Worm (Caenorhabditis elegans): ENCODE data around the gene srbc-45.

The srbc-45 gene

DNA sequence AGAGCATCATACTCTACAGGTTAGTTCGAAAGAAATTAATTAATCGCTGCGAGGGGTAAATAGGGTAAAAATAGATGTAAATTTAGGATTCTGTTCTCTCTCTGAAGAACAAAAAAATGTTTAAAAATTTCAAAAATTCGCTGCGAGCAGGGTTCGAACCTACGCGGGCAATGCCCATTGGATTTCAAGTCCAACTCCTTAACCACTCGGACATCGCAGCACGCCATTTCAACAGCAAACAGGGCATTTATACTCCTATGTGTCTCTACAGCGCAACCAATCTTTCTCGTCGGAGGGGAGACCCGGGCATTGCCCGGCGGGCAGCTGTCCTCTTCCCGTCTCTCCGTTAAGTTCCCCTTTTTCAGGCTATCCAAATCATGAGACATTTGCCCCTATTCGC lies 23.1 kb upstream of the srbc-45 start (continued):
- TF ChIP-seq fkh-4 (tag; optimal IDR thresholded peaks at IDR 0.05; ENCODE audit: borderline replicate concordance): no peak
- TF ChIP-seq nhr-11 (tag; optimal IDR thresholded peaks at IDR 0.05): no peak
- no peak for TF ChIP-seq pqm-1 (tag; optimal IDR thresholded peaks at IDR 0.05)
- peak; percentile 53 for TF ChIP-seq rnt-1 (tag; optimal IDR thresholded peaks at IDR 0.05)
- TF ChIP-seq hlh-4 (tag; optimal IDR thresholded peaks at IDR 0.05): no peak
- no peak for TF ChIP-seq lin-13 (GFP tag; optimal IDR thresholded peaks at IDR 0.05)
- TF ChIP-seq vab-15 (tag; optimal IDR thresholded peaks at IDR 0.05): peak; percentile 38
- TF ChIP-seq unc-86 (tag; optimal IDR thresholded peaks at IDR 0.05): no peak
- peak; percentile 49 for TF ChIP-seq nhr-20 (tag; optimal IDR thresholded peaks at IDR 0.05)
- peak; percentile 36 for TF ChIP-seq swsn-7 (tag; optimal IDR thresholded peaks at IDR 0.05)
- no peak for TF ChIP-seq grh-1 (GFP tag; IDR thresholded peaks at IDR 0.05)
- TF ChIP-seq dpl-1 (GFP tag; optimal IDR thresholded peaks at IDR 0.05): peak; percentile 3 to 44 (median 43)
- TF ChIP-seq lin-14 (GFP tag; optimal IDR thresholded peaks at IDR 0.05): peak; percentile 38
- TF ChIP-seq nhr-90 (tag; optimal IDR thresholded peaks at IDR 0.05; ENCODE audit: poor library complexity): peak; percentile 42
- no peak for TF ChIP-seq jun-1 (tag; optimal IDR thresholded peaks at IDR 0.05)
- no peak for TF ChIP-seq egl-27 (tag; optimal IDR thresholded peaks at IDR 0.05)
- TF ChIP-seq snpc-4 (tag; optimal IDR thresholded peaks at IDR 0.05): no peak
- no peak for TF ChIP-seq unc-62 (GFP tag; optimal IDR thresholded peaks at IDR 0.05)
- TF ChIP-seq mef-2 (tag; optimal IDR thresholded peaks at IDR 0.05): no peak
- TF ChIP-seq ets-5 (GFP tag; IDR thresholded peaks at IDR 0.05): no peak
- no peak for TF ChIP-seq Y116A8C.19 (tag; optimal IDR thresholded peaks at IDR 0.05; ENCODE audit: borderline replicate concordance)
- TF ChIP-seq elt-2 (tag; optimal IDR thresholded peaks at IDR 0.05): no peak
- peak; percentile 14 for TF ChIP-seq tbx-2 (tag; optimal IDR thresholded peaks at IDR 0.05)
- TF ChIP-seq blmp-1 (tag; optimal IDR thresholded peaks at IDR 0.05): no peak
- TF ChIP-seq aha-1 (tag; optimal IDR thresholded peaks at IDR 0.05): no peak
- TF ChIP-seq fkh-8 (tag; optimal IDR thresholded peaks at IDR 0.05): peak; percentile 30
- peak; percentile 9 for TF ChIP-seq lir-3 (tag; optimal IDR thresholded peaks at IDR 0.05; ENCODE audit: poor library complexity)
- TF ChIP-seq skn-1 (tag; optimal IDR thresholded peaks at IDR 0.05): no peak
- peak; percentile 30 for TF ChIP-seq dsc-1 (tag; optimal IDR thresholded peaks at IDR 0.05)
- TF ChIP-seq unc-30 (tag; optimal IDR thresholded peaks at IDR 0.05): no peak
- TF ChIP-seq nhr-237 (tag; optimal IDR thresholded peaks at IDR 0.05): no peak
- TF ChIP-seq ceh-90 (tag; optimal IDR thresholded peaks at IDR 0.05): no peak
- TF ChIP-seq nhr-28 (tag; optimal IDR thresholded peaks at IDR 0.05): no peak
- TF ChIP-seq sptf-1 (tag; optimal IDR thresholded peaks at IDR 0.05): no peak
- peak; percentile 27 to 68 for TF ChIP-seq lsy-2 (tag; optimal IDR thresholded peaks at IDR 0.05)
- TF ChIP-seq fkh-10 (GFP tag; optimal IDR thresholded peaks at IDR 0.05): no peak
- peak; percentile 35 to 51 for TF ChIP-seq efl-1 (optimal IDR thresholded peaks at IDR 0.05)
- TF ChIP-seq efl-1 (GFP tag; optimal IDR thresholded peaks at IDR 0.05 in 1 of 2): peak; percentile 41 to 93
- peak in 1 of 6 experiments; percentile 23 for TF ChIP-seq elt-3 (tag; optimal IDR thresholded peaks at IDR 0.05)
- no peak for TF ChIP-seq lin-39 (tag; optimal IDR thresholded peaks at IDR 0.05)
- no peak for TF ChIP-seq nhr-84 (tag; optimal IDR thresholded peaks at IDR 0.05)
- TF ChIP-seq sup-37 (GFP tag; optimal IDR thresholded peaks at IDR 0.05): no peak

DNA sequence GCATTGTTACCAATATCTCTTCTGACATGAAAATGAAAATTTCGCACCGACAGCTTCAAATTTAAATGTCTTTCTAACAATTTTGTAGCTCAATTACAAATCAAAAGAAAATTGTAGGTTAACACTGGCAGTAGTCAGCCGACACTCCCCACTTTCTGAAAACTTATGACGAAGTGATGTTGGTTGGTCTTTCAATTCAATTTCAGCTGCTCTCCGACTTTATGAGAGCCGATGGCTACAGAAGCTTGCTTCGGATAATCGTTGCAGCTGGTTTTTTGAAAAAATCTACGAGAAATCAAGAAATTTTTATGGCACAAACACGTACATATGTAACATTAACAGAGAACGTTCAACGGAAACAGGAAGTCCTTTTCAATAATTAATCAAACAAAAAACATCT lies 18.5 kb upstream of the srbc-45 start, which contains the start of gene sre-20:
sre-20 (minus strand) TSS at position 101 of the 400 bp plus-strand sequence.
- TF ChIP-seq pax-3 (tag; optimal IDR thresholded peaks at IDR 0.05) (peak; percentile 41), nhr-47 (tag; optimal IDR thresholded peaks at IDR 0.05) (no peak), fkh-4 (tag; optimal IDR thresholded peaks at IDR 0.05; ENCODE audit: borderline replicate concordance) (no peak), nhr-71 (tag; optimal IDR thresholded peaks at IDR 0.05) (no peak), aha-1 (tag; optimal IDR thresholded peaks at IDR 0.05) (no peak), hlh-17 (GFP tag; optimal IDR thresholded peaks at IDR 0.05; ENCODE audit: borderline replicate concordance) (no peak), unc-98 (GFP tag; IDR thresholded peaks at IDR 0.05) (no peak), fkh-8 (tag; optimal IDR thresholded peaks at IDR 0.05) (peak; percentile 7), lsy-2 (tag; optimal IDR thresholded peaks at IDR 0.05) (no peak), dsc-1 (tag; optimal IDR thresholded peaks at IDR 0.05) (no peak), dpl-1 (GFP tag; optimal IDR thresholded peaks at IDR 0.05) (no peak), grh-1 (GFP tag; IDR thresholded peaks at IDR 0.05) (no peak), mef-2 (tag; optimal IDR thresholded peaks at IDR 0.05) (no peak), lin-13 (GFP tag; optimal IDR thresholded peaks at IDR 0.05) (no peak), mab-9 (GFP tag; IDR thresholded peaks at IDR 0.05) (no peak), mdl-1 (tag; optimal IDR thresholded peaks at IDR 0.05) (no peak), nhr-84 (tag; optimal IDR thresholded peaks at IDR 0.05) (no peak)
